Fruit fly (Drosophila melanogaster) whole organism, embryonic: Measurements from ENCODE around the gene CG10761.

Experiments
- CG10321 ChIP-seq: fragments of 200-800 bp; sonication (Bioruptor generic); IDR thresholded peaks from 2 replicates; pipeline ENCODE4 v1.3.6; 2022; ENCODE audit warnings: missing biosample characterization, missing genetic modification characterization
- CG10366 ChIP-seq: fragments of 200-800 bp; sonication (Bioruptor generic); IDR thresholded peaks from 2 replicates; pipeline ENCODE4 v1.3.6; 2022; ENCODE audit warnings: missing biosample characterization, missing genetic modification characterization
- CG11085 ChIP-seq: fragments of 200-800 bp; sonication (Bioruptor generic); IDR thresholded peaks from 2 replicates; pipeline ENCODE4 v1.3.6; 2022; ENCODE audit warnings: missing biosample characterization, missing genetic modification characterization
- CG11696 ChIP-seq: fragments of 200-800 bp; sonication (Bioruptor generic); IDR thresholded peaks from 2 replicates; pipeline ENCODE4 v1.3.6; 2022; ENCODE audit warnings: missing biosample characterization, missing genetic modification characterization
- CG12659 ChIP-seq: fragments of 200-800 bp; sonication (Bioruptor generic); optimal IDR thresholded peaks from 3 replicates; lab custom pipeline; 2017; ENCODE audit warnings: mild to moderate bottlenecking, missing biosample characterization, missing genetic modification reagents, missing genetic modification characterization
- CG13424 ChIP-seq: fragments of 200-800 bp; sonication (Bioruptor generic); optimal IDR thresholded peaks from 2 replicates; lab custom pipeline; 2019; ENCODE audit warnings: missing biosample characterization, mild to moderate bottlenecking, missing genetic modification characterization, moderate library complexity
- CG13894 ChIP-seq: fragments of 200-800 bp; sonication (Bioruptor generic); optimal IDR thresholded peaks from 3 replicates; lab custom pipeline; 2018; ENCODE audit warnings: missing biosample characterization, mild to moderate bottlenecking, missing genetic modification characterization, moderate library complexity
- CG14860 ChIP-seq: fragments of 200-800 bp; sonication (Bioruptor generic); IDR thresholded peaks from 3 replicates; pipeline ENCODE4 v1.3.6; 2022; ENCODE audit warnings: missing biosample characterization, missing genetic modification characterization; ENCODE audit not compliant: partially characterized antibody
- CG16779 ChIP-seq: fragments of 200-800 bp; sonication (Bioruptor generic); IDR thresholded peaks from 2 replicates; pipeline ENCODE4 v1.3.6; 2022; ENCODE audit warnings: missing biosample characterization, missing genetic modification characterization
- CG18619 ChIP-seq: fragments of 200-800 bp; sonication (Bioruptor generic); optimal IDR thresholded peaks from 3 replicates; lab custom pipeline; 2017; ENCODE audit warnings: missing biosample characterization, mild to moderate bottlenecking, missing genetic modification characterization
- CG2120 ChIP-seq: fragments of 200-800 bp; sonication (Bioruptor generic); optimal IDR thresholded peaks from 3 replicates; lab custom pipeline; 2016; ENCODE audit warnings: missing biosample characterization, missing genetic modification characterization
- CG32767 ChIP-seq: fragments of 200-800 bp; sonication (Bioruptor generic); IDR thresholded peaks from 2 replicates; pipeline ENCODE4 v1.3.6; 2022; ENCODE audit warnings: missing biosample characterization, missing genetic modification characterization
- CG32772 ChIP-seq: fragments of 200-800 bp; sonication (Bioruptor generic); IDR thresholded peaks from 2 replicates; pipeline ENCODE4 v1.3.6; 2022; ENCODE audit warnings: missing biosample characterization, missing genetic modification characterization
- CG3281 ChIP-seq: fragments of 200-800 bp; sonication (Bioruptor generic); optimal IDR thresholded peaks from 3 replicates; lab custom pipeline; 2017; ENCODE audit warnings: missing biosample characterization, mild to moderate bottlenecking, missing genetic modification characterization
- CG34376 ChIP-seq: fragments of 200-800 bp; sonication (Bioruptor generic); optimal IDR thresholded peaks from 2 replicates; lab custom pipeline; 2018; ENCODE audit warnings: missing biosample characterization, mild to moderate bottlenecking, missing genetic modification characterization
- CG6654 ChIP-seq: fragments of 200-800 bp; sonication (Bioruptor generic); optimal IDR thresholded peaks from 2 replicates; lab custom pipeline; 2017; ENCODE audit warnings: missing biosample characterization, mild to moderate bottlenecking, missing genetic modification characterization
- CG6813 ChIP-seq: fragments of 200-800 bp; sonication (Bioruptor generic); optimal IDR thresholded peaks from 2 replicates; lab custom pipeline; 2017; ENCODE audit warnings: missing biosample characterization, missing genetic modification characterization, mild to moderate bottlenecking, moderate library complexity, missing genetic modification reagents
- CG6854 ChIP-seq: fragments of 200-800 bp; sonication (Bioruptor generic); optimal IDR thresholded peaks from 3 replicates; lab custom pipeline; 2017; ENCODE audit warnings: missing biosample characterization, mild to moderate bottlenecking, missing genetic modification characterization
- CG7928 ChIP-seq: fragments of 200-800 bp; sonication (Bioruptor generic); optimal IDR thresholded peaks from 2 replicates; lab custom pipeline; 2017; ENCODE audit warnings: missing biosample characterization, mild to moderate bottlenecking, missing genetic modification characterization
- CG7987 ChIP-seq: fragments of 200-800 bp; sonication (Bioruptor generic); optimal IDR thresholded peaks from 2 replicates; lab custom pipeline; 2018; ENCODE audit warnings: missing biosample characterization, mild to moderate bottlenecking, missing genetic modification characterization, moderate library complexity
- CG8281 ChIP-seq: fragments of 200-800 bp; sonication (Bioruptor generic); optimal IDR thresholded peaks from 2 replicates; lab custom pipeline; 2018; ENCODE audit warnings: missing biosample characterization, mild to moderate bottlenecking, missing genetic modification characterization, moderate library complexity
- CG9727 ChIP-seq: fragments of 200-800 bp; sonication (Bioruptor generic); optimal IDR thresholded peaks from 3 replicates; lab custom pipeline; 2017; ENCODE audit warnings: missing biosample characterization, mild to moderate bottlenecking, missing genetic modification characterization
- D19A ChIP-seq: fragments of 200-800 bp; optimal IDR thresholded peaks from 3 replicates; lab custom pipeline; 2019; ENCODE audit warnings: missing biosample characterization, mild to moderate bottlenecking, missing genetic modification characterization, moderate library complexity
- D19B ChIP-seq: fragments of 200-800 bp; sonication (Bioruptor generic); optimal IDR thresholded peaks from 2 replicates; lab custom pipeline; 2017; ENCODE audit warnings: missing biosample characterization, mild to moderate bottlenecking, missing genetic modification characterization
- Dref ChIP-seq: fragments of 200-800 bp; sonication (Bioruptor generic); IDR thresholded peaks from 2 replicates; pipeline ENCODE4 v1.3.6; 2022; ENCODE audit warnings: missing biosample characterization, missing genetic modification characterization
- ERR ChIP-seq: fragments of 200-800 bp; sonication (Bioruptor generic); optimal IDR thresholded peaks from 2 replicates; lab custom pipeline; 2016; ENCODE audit warnings: missing biosample characterization, missing genetic modification characterization
- Elba2 ChIP-seq: fragments of 200-800 bp; sonication (Bioruptor generic); optimal IDR thresholded peaks from 3 replicates; lab custom pipeline; 2016; ENCODE audit warnings: missing biosample characterization, missing genetic modification characterization
- H15 ChIP-seq: fragments of 200-800 bp; sonication (Bioruptor generic); IDR thresholded peaks from 3 replicates; pipeline ENCODE4 v1.3.6; 2022; ENCODE audit warnings: missing biosample characterization, missing genetic modification characterization
- Hsf ChIP-seq: fragments of 200-800 bp; sonication (Bioruptor generic); optimal IDR thresholded peaks from 3 replicates; lab custom pipeline; 2016; ENCODE audit warnings: missing biosample characterization, missing genetic modification characterization
- Med ChIP-seq: fragments of 200-800 bp; sonication (Bioruptor generic); peaks from one replicate; lab custom pipeline; 2016; ENCODE audit warnings: missing biosample characterization, missing genetic modification characterization, mild to moderate bottlenecking, inconsistent platforms, moderate library complexity
- Poxn ChIP-seq: fragments of 200-800 bp; sonication (Bioruptor generic); IDR thresholded peaks from 2 replicates; pipeline ENCODE4 v1.3.6; 2022; ENCODE audit warnings: missing biosample characterization, missing genetic modification characterization
- Rfx ChIP-seq: fragments of 200-800 bp; sonication (Bioruptor generic); IDR thresholded peaks from 2 replicates; pipeline ENCODE4 v1.3.6; 2022; ENCODE audit warnings: missing biosample characterization, missing genetic modification characterization
- bsh ChIP-seq, 2 experiments: fragments of 200-800 bp; sonication (Bioruptor generic); optimal IDR thresholded peaks; 2 replicates each; lab custom pipeline; 2017 to 2018; ENCODE audit warnings: mild to moderate bottlenecking in 2 of 2, missing biosample characterization in 2 of 2, missing genetic modification characterization in 2 of 2, moderate library complexity in 1 of 2
- btn ChIP-seq: fragments of 200-800 bp; sonication (Bioruptor generic); optimal IDR thresholded peaks from 2 replicates; lab custom pipeline; 2016; ENCODE audit warnings: missing biosample characterization, missing genetic modification characterization
- disco-r ChIP-seq: fragments of 200-800 bp; sonication (Bioruptor generic); optimal IDR thresholded peaks from 2 replicates; lab custom pipeline; 2016; ENCODE audit warnings: missing biosample characterization, missing genetic modification characterization
- gt ChIP-seq: fragments of 200-800 bp; sonication (Bioruptor generic); IDR thresholded peaks from 2 replicates; pipeline ENCODE4 v1.3.6; 2022; ENCODE audit warnings: missing biosample characterization, missing genetic modification characterization
- hth ChIP-seq: fragments of >200 bp; optimal IDR thresholded peaks from 2 replicates; lab custom pipeline; 2017; ENCODE audit warnings: inconsistent platforms
- ken ChIP-seq: fragments of 200-800 bp; sonication (Bioruptor generic); IDR thresholded peaks from 3 replicates; pipeline ENCODE4 v1.3.6; 2022; ENCODE audit warnings: missing biosample characterization, missing genetic modification characterization
- lmd ChIP-seq: fragments of 200-800 bp; sonication (Bioruptor generic); IDR thresholded peaks from 2 replicates; pipeline ENCODE4 v1.3.6; 2022; ENCODE audit warnings: missing biosample characterization, missing genetic modification characterization
- nom ChIP-seq: fragments of 200-800 bp; sonication (Bioruptor generic); optimal IDR thresholded peaks from 2 replicates; lab custom pipeline; 2017; ENCODE audit warnings: missing biosample characterization, missing genetic modification characterization, mild to moderate bottlenecking, moderate library complexity, missing genetic modification reagents
- oc ChIP-seq: fragments of 200-800 bp; sonication (Bioruptor generic); optimal IDR thresholded peaks from 2 replicates; lab custom pipeline; 2018; ENCODE audit warnings: missing biosample characterization, mild to moderate bottlenecking, missing genetic modification characterization, moderate library complexity
- phol ChIP-seq: fragments of 200-800 bp; sonication (Bioruptor generic); optimal IDR thresholded peaks from 3 replicates; lab custom pipeline; 2018; ENCODE audit warnings: missing biosample characterization, mild to moderate bottlenecking, missing genetic modification characterization, moderate library complexity
- pzg ChIP-seq: fragments of 200-800 bp; sonication (Bioruptor generic); optimal IDR thresholded peaks from 3 replicates; lab custom pipeline; 2018; ENCODE audit warnings: missing biosample characterization, mild to moderate bottlenecking, missing genetic modification characterization, moderate library complexity
- slou ChIP-seq: fragments of 200-800 bp; sonication (Bioruptor generic); optimal IDR thresholded peaks from 3 replicates; lab custom pipeline; 2016; ENCODE audit warnings: missing biosample characterization, missing genetic modification characterization
- tap ChIP-seq: fragments of 200-800 bp; optimal IDR thresholded peaks from 3 replicates; lab custom pipeline; 2019; ENCODE audit warnings: missing biosample characterization, mild to moderate bottlenecking, missing genetic modification characterization, moderate library complexity
- z ChIP-seq: fragments of 200-800 bp; sonication (Bioruptor generic); IDR thresholded peaks from 3 replicates; pipeline ENCODE4 v1.3.6; 2022; ENCODE audit warnings: missing biosample characterization, missing genetic modification characterization
- zen ChIP-seq: fragments of 200-800 bp; sonication (Bioruptor generic); optimal IDR thresholded peaks from 3 replicates; lab custom pipeline; 2018; ENCODE audit warnings: missing biosample characterization, mild to moderate bottlenecking, missing genetic modification characterization, moderate library complexity
- zf30C ChIP-seq: fragments of 200-800 bp; sonication (Bioruptor generic); optimal IDR thresholded peaks from 3 replicates; lab custom pipeline; 2018; ENCODE audit warnings: missing biosample characterization, mild to moderate bottlenecking, missing genetic modification characterization
- zfh1 ChIP-seq: fragments of 200-800 bp; sonication (Bioruptor generic); IDR thresholded peaks from 3 replicates; pipeline ENCODE4 v1.3.6; 2022; ENCODE audit warnings: missing biosample characterization, missing genetic modification characterization

CG10761 gene

dm6 chrX:8158942-8159472 lies 3.6 kb downstream of the CG10761 start:
- TF ChIP-seq bsh (GFP tag; optimal IDR thresholded peaks at IDR 0.05; lab: Kevin White, UChicago) (peak in 1 of 2 experiments; percentile 56), CG8281 (peak; percentile 60), phol (tag; lab: Kevin White, UChicago) (no peak), CG34376 (GFP tag; lab: Kevin White, UChicago) (peak; percentile 28), zfh1 (GFP tag; lab: Robert Waterston, UW) (no peak), Elba2 (GFP tag; lab: Kevin White, UChicago) (no peak), Hsf (GFP tag; lab: Kevin White, UChicago) (no peak), nom (GFP tag; lab: Kevin White, UChicago) (peak; percentile 96), Med (GFP tag; lab: Kevin White, UChicago) (peak; percentile 42), D19B (peak; percentile 18)

dm6 chrX:8157294-8157693 lies 5.3 kb downstream of the CG10761 start, which contains the start of the genes Traf6 and GIIIspla2:
Gene Traf6, minus strand, starts transcription at chrX:8157386.
Gene GIIIspla2, plus strand, starts transcription at chrX:8157628.
- TF ChIP-seq lmd (GFP tag; lab: Robert Waterston, UW): peak; percentile 82
- no peak for TF ChIP-seq D19A (tag; lab: Kevin White, UChicago)
- TF ChIP-seq zen (tag; lab: Kevin White, UChicago): peak; percentile 60
- peak; percentile 24; the same call in 1 of the 2 replicates for TF ChIP-seq CG16779 (GFP tag; lab: Robert Waterston, UW)
- no peak for TF ChIP-seq z (GFP tag; lab: Robert Waterston, UW)
- TF ChIP-seq slou (GFP tag; lab: Kevin White, UChicago): peak; percentile 38
- TF ChIP-seq CG32772: peak; percentile 61
- TF ChIP-seq oc (tag; lab: Kevin White, UChicago): no peak
- TF ChIP-seq btn: peak; percentile 36
- peak; percentile 76 for TF ChIP-seq CG10366 (GFP tag; lab: Robert Waterston, UW)
- TF ChIP-seq CG11085: peak; percentile 69
- TF ChIP-seq CG32767 (GFP tag; lab: Robert Waterston, UW): peak; percentile 84
- TF ChIP-seq ken (GFP tag; lab: Robert Waterston, UW): peak; percentile 81
- TF ChIP-seq tap: peak; percentile 20
- TF ChIP-seq zf30C (GFP tag; lab: Kevin White, UChicago): no peak
- TF ChIP-seq pzg (GFP tag; lab: Kevin White, UChicago): peak; percentile 67
- TF ChIP-seq gt (GFP tag; lab: Robert Waterston, UW): peak; percentile 59; the same call in 1 of the 2 replicates
- TF ChIP-seq CG13424 (tag; lab: Kevin White, UChicago): peak; percentile 83
- no peak for TF ChIP-seq CG10321 (GFP tag; lab: Robert Waterston, UW)
- TF ChIP-seq Poxn (GFP tag; lab: Robert Waterston, UW): peak; percentile 29; the same call in 1 of the 2 replicates
- TF ChIP-seq CG6854 (GFP tag; lab: Kevin White, UChicago): no peak
- TF ChIP-seq CG7928: peak; percentile 28
- TF ChIP-seq CG12659 (GFP tag; lab: Kevin White, UChicago): peak; percentile 88
- TF ChIP-seq CG11696: peak; percentile 30; the same call in 1 of the 2 replicates
- peak; percentile 87 for TF ChIP-seq Rfx (GFP tag; lab: Robert Waterston, UW)
- TF ChIP-seq CG9727 (GFP tag; lab: Kevin White, UChicago): peak; percentile 62
- no peak for TF ChIP-seq CG6813 (GFP tag; lab: Kevin White, UChicago)
- TF ChIP-seq CG13894 (tag; lab: Kevin White, UChicago): no peak
- TF ChIP-seq CG3281 (GFP tag; lab: Kevin White, UChicago): peak; percentile 74
- TF ChIP-seq hth (lab: Kevin White, UChicago): no peak
- peak; percentile 71 for TF ChIP-seq CG18619 (GFP tag; lab: Kevin White, UChicago)
- peak; percentile 31; the same call in 1 of the 2 replicates for TF ChIP-seq Dref
- TF ChIP-seq disco-r (GFP tag; lab: Kevin White, UChicago): peak; percentile 31
- no peak for TF ChIP-seq CG14860 (GFP tag; lab: Robert Waterston, UW)
- TF ChIP-seq H15 (GFP tag; lab: Robert Waterston, UW): peak; percentile 75
- TF ChIP-seq CG7987 (GFP tag; lab: Kevin White, UChicago): peak; percentile 43
- TF ChIP-seq CG2120 (GFP tag; lab: Kevin White, UChicago): peak; percentile 87
- no peak for TF ChIP-seq ERR (GFP tag; lab: Kevin White, UChicago)
- peak; percentile 25 for TF ChIP-seq CG6654 (GFP tag; lab: Kevin White, UChicago)
